Worm (Caenorhabditis elegans): ENCODE data around the gene pud-1.2.
"Not testable (repeated sequence)": the region's sequence is repeated elsewhere in the genome, so short reads cannot be mapped to it uniquely, and the experiment has no call there.

pud-1.2 gene

ce11 chrV:2327124-2327523 lies 4.8 kb upstream of the pud-1.2 start (continued):
- TF ChIP-seq nhr-80 (tag; optimal IDR thresholded peaks at IDR 0.05) (peak; percentile 83), athp-1 (tag; optimal IDR thresholded peaks at IDR 0.05) (no peak), dpl-1 (GFP tag; optimal IDR thresholded peaks at IDR 0.05) (no peak)

ce11 chrV:2326378-2326777 lies 4.0 kb upstream of the pud-1.2 start, which contains the start of gene pud-4:
Gene pud-4 (plus strand): TSS chrV:2326678.
- TF ChIP-seq B0261.1 (tag; optimal IDR thresholded peaks at IDR 0.05) (no peak), fkh-3 (tag; optimal IDR thresholded peaks at IDR 0.05) (no peak), ceh-27 (GFP tag; optimal IDR thresholded peaks at IDR 0.05) (no peak), nfyb-1 (GFP tag; IDR thresholded peaks at IDR 0.05) (no peak), madf-6 (GFP tag; IDR thresholded peaks at IDR 0.05) (no peak), athp-1 (tag; optimal IDR thresholded peaks at IDR 0.05) (no peak)

ce11 chrV:2325052-2325451 lies 2.7 kb upstream of the pud-1.2 start, which contains the start of gene pud-3:
Gene pud-3 (minus strand): TSS chrV:2325152.
- TF ChIP-seq unc-130 (GFP tag; optimal IDR thresholded peaks at IDR 0.05): no peak
- TF ChIP-seq B0035.1 (tag; optimal IDR thresholded peaks at IDR 0.05): no peak
- TF ChIP-seq tbx-9 (tag; optimal IDR thresholded peaks at IDR 0.05; ENCODE audit: borderline replicate concordance): no peak
- no peak for TF ChIP-seq F55B11.4 (tag; optimal IDR thresholded peaks at IDR 0.05; ENCODE audit: borderline replicate concordance, insufficient read depth)
- TF ChIP-seq cebp-1 (GFP tag; IDR thresholded peaks at IDR 0.05): no peak
- TF ChIP-seq cebp-1 (tag; optimal IDR thresholded peaks at IDR 0.05): no peak
- no peak for TF ChIP-seq nhr-27 (tag; optimal IDR thresholded peaks at IDR 0.05)
- no peak for TF ChIP-seq snpc-3.4 (tag; optimal IDR thresholded peaks at IDR 0.05)
- TF ChIP-seq aptf-3 (GFP tag; IDR thresholded peaks at IDR 0.05): no peak
- TF ChIP-seq F57C9.4 (tag; optimal IDR thresholded peaks at IDR 0.05): no peak
- no peak for TF ChIP-seq ama-1 (optimal IDR thresholded peaks at IDR 0.05)
- no peak for TF ChIP-seq ama-1 (GFP tag; optimal IDR thresholded peaks at IDR 0.05)
- TF ChIP-seq dpl-1 (GFP tag; optimal IDR thresholded peaks at IDR 0.05): no peak
- no peak for TF ChIP-seq Y53G8AR.9 (GFP tag; conservative IDR thresholded peaks at IDR 0.05)
- TF ChIP-seq ZK185.1 (tag; optimal IDR thresholded peaks at IDR 0.05; ENCODE audit: poor library complexity, severe bottlenecking): no peak
- TF ChIP-seq snpc-4 (GFP tag; optimal IDR thresholded peaks at IDR 0.05): no peak
- no peak for TF ChIP-seq snpc-4 (tag; optimal IDR thresholded peaks at IDR 0.05)
- TF ChIP-seq B0336.3 (GFP tag; IDR thresholded peaks at IDR 0.05): no peak

- 0 out of 2 replicates have a peak, but pooled peaks have one; percentile 12 for TF ChIP-seq dox-1 (GFP tag; IDR thresholded peaks at IDR 0.05)
- TF ChIP-seq ztf-22 (GFP tag; optimal IDR thresholded peaks at IDR 0.05): no peak
- TF ChIP-seq nhr-80 (tag; optimal IDR thresholded peaks at IDR 0.05): peak; percentile 85
These were observed 1.9 kb upstream of the pud-1.2 start for ce11 chrV:2324260-2324659.

- not testable (repeated sequence) for TF ChIP-seq madf-6 (GFP tag; IDR thresholded peaks at IDR 0.05); B0261.1 (tag; optimal IDR thresholded peaks at IDR 0.05); attf-3 (GFP tag; conservative IDR thresholded peaks at IDR 0.05)
These were observed 1.4 kb downstream of the pud-1.2 start, which contains the start of gene Y19D10B.6 for ce11 chrV:2321001-2321400. Gene Y19D10B.6 (minus strand): TSS chrV:2321101.

- TF ChIP-seq ztf-26 (tag; optimal IDR thresholded peaks at IDR 0.05): no peak
- no peak for TF ChIP-seq ztf-25 (GFP tag; IDR thresholded peaks at IDR 0.05)
- TF ChIP-seq nhr-90 (tag; optimal IDR thresholded peaks at IDR 0.05): peak; percentile 57
- no peak for TF ChIP-seq die-1 (tag; optimal IDR thresholded peaks at IDR 0.05)
- no peak for TF ChIP-seq nhr-179 (tag; optimal IDR thresholded peaks at IDR 0.05)
- no peak for TF ChIP-seq ama-1 (optimal IDR thresholded peaks at IDR 0.05)
- TF ChIP-seq ama-1 (GFP tag; optimal IDR thresholded peaks at IDR 0.05): no peak
- no peak for TF ChIP-seq repo-1 (tag; optimal IDR thresholded peaks at IDR 0.05)
- TF ChIP-seq Y79H2A.3 (GFP tag; conservative IDR thresholded peaks at IDR 0.05): no peak
- TF ChIP-seq rcor-1 (GFP tag; IDR thresholded peaks at IDR 0.05): no peak
- TF ChIP-seq F49E8.2 (tag; optimal IDR thresholded peaks at IDR 0.05; ENCODE audit: insufficient read depth): no peak
- TF ChIP-seq unc-130 (GFP tag; optimal IDR thresholded peaks at IDR 0.05): no peak
- TF ChIP-seq bed-1 (GFP tag; IDR thresholded peaks at IDR 0.05): no peak
- TF ChIP-seq lin-35 (GFP tag; optimal IDR thresholded peaks at IDR 0.05): no peak
- TF ChIP-seq nfyb-1 (GFP tag; IDR thresholded peaks at IDR 0.05): peak; percentile 72
- no peak for TF ChIP-seq F10E7.11 (tag; optimal IDR thresholded peaks at IDR 0.05)
- TF ChIP-seq hsf-1 (GFP tag; IDR thresholded peaks at IDR 0.05): no peak
These were observed 14.1 kb downstream of the pud-1.2 start for ce11 chrV:2308246-2308645.

Measured in whole organism, young adult.